Worm (Caenorhabditis elegans) whole organism, L1 larva: Measurements from ENCODE around the gene F18A11.3.

Experiments
- aha-1 ChIP-seq: fragments of 150-350 bp; optimal IDR thresholded peaks from 2 replicates; lab custom pipeline; 2014; ENCODE audit warnings: missing biosample characterization, missing genetic modification characterization
- ama-1 ChIP-seq: fragments of 150-350 bp; optimal IDR thresholded peaks from 2 replicates; lab custom pipeline; 2014
- fos-1 ChIP-seq: fragments of 150-350 bp; optimal IDR thresholded peaks from 2 replicates; lab custom pipeline; 2014; ENCODE audit warnings: missing biosample characterization, missing genetic modification characterization
- lin-39 ChIP-seq: fragments of 150-350 bp; optimal IDR thresholded peaks from 2 replicates; lab custom pipeline; 2014; ENCODE audit warnings: missing biosample characterization, missing genetic modification reagents, missing genetic modification characterization
- nhr-237 ChIP-seq: fragments of 150-350 bp; optimal IDR thresholded peaks from 2 replicates; lab custom pipeline; 2014; ENCODE audit warnings: missing biosample characterization, missing genetic modification characterization
- nhr-28 ChIP-seq: fragments of 150-350 bp; optimal IDR thresholded peaks from 2 replicates; lab custom pipeline; 2014; ENCODE audit warnings: missing biosample characterization, missing genetic modification characterization
- nhr-76 ChIP-seq: sonication (generic microtip); optimal IDR thresholded peaks from 2 replicates; lab custom pipeline; 2017; ENCODE audit warnings: missing biosample characterization, missing genetic modification characterization
- skn-1 ChIP-seq: fragments of 150-350 bp; optimal IDR thresholded peaks from 2 replicates; lab custom pipeline; 2014; ENCODE audit warnings: missing biosample characterization, missing genetic modification characterization
- snpc-4 ChIP-seq: fragments of 150-350 bp; optimal IDR thresholded peaks from 2 replicates; lab custom pipeline; 2014; ENCODE audit warnings: missing biosample characterization, missing genetic modification characterization
- sup-37 ChIP-seq: fragments of 200-800 bp; sonication (Bioruptor generic); optimal IDR thresholded peaks from 2 replicates; lab custom pipeline; 2018; ENCODE audit warnings: mild to moderate bottlenecking, missing genetic modification characterization, missing compliant biosample characterization
- zag-1 ChIP-seq: fragments of 150-350 bp; optimal IDR thresholded peaks from 2 replicates; lab custom pipeline; 2014; ENCODE audit warnings: missing biosample characterization, missing genetic modification characterization
- zip-4 ChIP-seq: fragments of 200-800 bp; sonication (Bioruptor generic); optimal IDR thresholded peaks from 2 replicates; lab custom pipeline; 2018; ENCODE audit warnings: mild to moderate bottlenecking, missing genetic modification characterization, moderate library complexity, missing compliant biosample characterization

ce11 chrII:13078848-13079428 is 42.3 kb upstream of the F18A11.3 start, which contains the start of gene F42G4.6:
- no peak for TF ChIP-seq zip-4 (GFP tag; lab: Kevin White, UChicago)
- TF ChIP-seq skn-1: no peak
- no peak for TF ChIP-seq nhr-76 (tag; lab: Kevin White, UChicago)
- no peak for TF ChIP-seq aha-1
- no peak for TF ChIP-seq ama-1 (lab: Kevin White, UChicago)
- TF ChIP-seq snpc-4 (tag; lab: Kevin White, UChicago): no peak
- no peak for TF ChIP-seq nhr-28
- TF ChIP-seq zag-1 (tag; lab: Kevin White, UChicago): no peak
- no peak for TF ChIP-seq fos-1 (tag; lab: Kevin White, UChicago)
- no peak for TF ChIP-seq sup-37 (GFP tag; lab: Kevin White, UChicago)
- TF ChIP-seq nhr-237 (tag; lab: Kevin White, UChicago): no peak
- TF ChIP-seq lin-39 (tag; lab: Kevin White, UChicago): no peak
